Fruit fly (Drosophila melanogaster): ENCODE measurements around the gene CG44271.

CG44271 gene

DNA sequence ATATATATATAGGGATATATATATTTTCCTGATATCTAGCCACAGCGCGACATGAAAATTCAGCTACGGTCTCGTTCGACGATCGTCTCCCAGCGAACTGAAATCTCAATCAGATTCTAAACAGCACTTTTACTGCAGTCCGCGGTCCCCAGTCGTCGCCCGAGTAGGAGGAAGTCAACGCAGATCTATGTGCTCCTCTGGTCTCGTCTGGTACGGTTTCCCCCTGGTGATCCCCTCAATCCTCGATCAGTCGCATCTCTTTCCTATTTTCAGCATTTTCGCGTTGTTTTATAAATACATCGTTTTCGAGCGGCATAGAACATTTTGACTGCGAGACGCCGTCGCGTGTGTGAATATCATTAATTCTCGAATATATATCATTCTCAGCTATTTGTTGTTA lies 24.9 kb upstream of the CG44271 start, which contains the start of gene LUBEL:
LUBEL (minus strand) TSS at position 101 of the 400 bp plus-strand sequence.
- TF ChIP-seq CG17806 (tag; optimal IDR thresholded peaks at IDR 0.05) (no peak), CG13204 (GFP tag; optimal IDR thresholded peaks at IDR 0.05) (no peak), CG32121 (GFP tag; IDR thresholded peaks at IDR 0.05) (0 out of 2 replicates have a peak, but pooled peaks have one; percentile 32)

- TF ChIP-seq rn (GFP tag; IDR thresholded peaks at IDR 0.05): no peak
- no peak for TF ChIP-seq CG32121 (GFP tag; IDR thresholded peaks at IDR 0.05)
- TF ChIP-seq CG12605 (GFP tag; IDR thresholded peaks at IDR 0.05): no peak
- no peak for TF ChIP-seq CG13204 (GFP tag; optimal IDR thresholded peaks at IDR 0.05)
- TF ChIP-seq CG9948 (tag; optimal IDR thresholded peaks at IDR 0.05): no peak
- no peak for TF ChIP-seq fd96Ca (GFP tag; IDR thresholded peaks at IDR 0.05)
- TF ChIP-seq CG17806 (tag; optimal IDR thresholded peaks at IDR 0.05): no peak
- TF ChIP-seq CG14655 (GFP tag; optimal IDR thresholded peaks at IDR 0.05): no peak
- no peak for TF ChIP-seq CG10348 (GFP tag; IDR thresholded peaks at IDR 0.05)
- no peak for TF ChIP-seq Pif1B (GFP tag; optimal IDR thresholded peaks at IDR 0.05)
- no peak for TF ChIP-seq CG4496 (GFP tag; IDR thresholded peaks at IDR 0.05)
- no peak for TF ChIP-seq gl (tag; optimal IDR thresholded peaks at IDR 0.05)
- TF ChIP-seq CG8159 (tag; optimal IDR thresholded peaks at IDR 0.05): no peak
- no peak for TF ChIP-seq Pif1A (GFP tag; optimal IDR thresholded peaks at IDR 0.05)
Measured at dm6 chr2L:6759528-6759927, 11.8 kb upstream of the CG44271 start, which contains the start of gene CG11322. CG11322 (minus strand) TSS chr2L:6759628.

DNA sequence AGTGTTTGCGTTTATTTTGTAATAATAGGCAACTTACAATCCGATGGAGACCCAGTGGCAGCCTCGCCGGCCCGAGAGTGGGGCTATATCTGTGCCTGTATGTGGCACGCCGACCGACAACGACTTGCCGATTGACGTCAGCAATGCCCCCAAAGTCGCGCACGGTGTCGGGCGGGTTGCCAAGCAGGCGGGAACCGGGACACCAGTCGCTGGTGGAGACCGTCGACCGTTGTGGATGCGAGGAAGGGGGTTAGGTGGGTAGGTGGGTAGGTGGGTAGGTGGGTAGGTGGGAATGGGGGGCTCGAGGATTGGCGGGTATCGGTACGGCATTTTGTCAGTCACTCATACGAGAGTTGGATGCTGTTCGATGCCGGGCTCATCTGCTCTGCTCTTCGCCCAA lies 3.3 kb upstream of the CG44271 start:
- 0 out of 2 replicates have a peak, but pooled peaks have one; percentile 8 for TF ChIP-seq rn (GFP tag; IDR thresholded peaks at IDR 0.05)
- no peak for TF ChIP-seq CG14655 (GFP tag; optimal IDR thresholded peaks at IDR 0.05)
- peak; percentile 63; the same call in 1 of the 2 replicates for TF ChIP-seq CG32121 (GFP tag; IDR thresholded peaks at IDR 0.05)
- 0 out of 3 replicates have a peak, but pooled peaks have one; percentile 28 for TF ChIP-seq CG4496 (GFP tag; IDR thresholded peaks at IDR 0.05)
- no peak for TF ChIP-seq D1 (tag; optimal IDR thresholded peaks at IDR 0.05)
- TF ChIP-seq CG8159 (tag; optimal IDR thresholded peaks at IDR 0.05): no peak

dm6 chr2L:6745522-6745921 lies 2.2 kb downstream of the CG44271 start, which contains the start of gene CG31910:
CG31910 (minus strand) TSS chr2L:6745622.
- TF ChIP-seq CG8159 (tag; optimal IDR thresholded peaks at IDR 0.05) (no peak), fd96Ca (GFP tag; IDR thresholded peaks at IDR 0.05) (no peak), Ets98B (GFP tag; IDR thresholded peaks at IDR 0.05) (no peak), D1 (tag; optimal IDR thresholded peaks at IDR 0.05) (no peak), gl (tag; optimal IDR thresholded peaks at IDR 0.05) (no peak), CG14655 (GFP tag; optimal IDR thresholded peaks at IDR 0.05) (no peak), CG34367 (tag; optimal IDR thresholded peaks at IDR 0.05) (no peak)

DNA sequence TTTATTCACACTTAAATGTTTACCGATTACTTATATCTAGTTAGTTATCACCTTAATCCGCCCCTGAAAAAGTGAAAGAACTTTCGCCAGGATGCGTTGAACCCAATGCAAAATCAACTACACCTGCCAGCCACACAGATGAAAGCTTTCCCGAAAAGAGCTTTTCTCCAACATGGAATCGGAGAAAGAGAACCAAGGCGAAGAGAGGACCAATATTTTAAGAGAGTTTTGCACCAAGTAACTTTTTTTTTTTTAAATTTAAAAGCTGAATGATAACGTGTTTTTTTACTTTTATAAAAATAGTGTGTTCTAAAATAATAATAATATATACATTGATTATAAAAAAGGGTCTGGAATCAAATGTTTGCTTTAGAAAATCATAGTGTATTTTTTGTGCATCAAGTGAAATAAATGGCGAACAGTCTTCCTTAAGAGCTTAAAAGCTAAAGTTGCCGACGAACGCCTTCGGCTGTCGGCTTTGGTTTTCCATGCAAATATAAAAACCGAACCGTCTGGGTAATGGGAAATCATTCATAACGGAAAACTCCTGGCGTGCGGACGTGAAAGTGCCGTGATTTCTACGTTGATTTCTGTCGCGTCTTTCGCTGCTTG lies 5.6 kb downstream of the CG44271 start, which contains the start of gene meng:
meng (plus strand) TSS at position 523 of the 612 bp plus-strand sequence.
- TF ChIP-seq CG32121 (GFP tag; IDR thresholded peaks at IDR 0.05) (peak; percentile 18; the same call in 1 of the 2 replicates), CG34367 (tag; optimal IDR thresholded peaks at IDR 0.05) (no peak), rn (GFP tag; IDR thresholded peaks at IDR 0.05) (no peak), Ets98B (GFP tag; IDR thresholded peaks at IDR 0.05) (no peak), Pif1B (GFP tag; optimal IDR thresholded peaks at IDR 0.05) (no peak), CG10348 (GFP tag; IDR thresholded peaks at IDR 0.05) (no peak), CG9948 (tag; optimal IDR thresholded peaks at IDR 0.05) (no peak), CG15710 (tag; optimal IDR thresholded peaks at IDR 0.05) (no peak)

DNA sequence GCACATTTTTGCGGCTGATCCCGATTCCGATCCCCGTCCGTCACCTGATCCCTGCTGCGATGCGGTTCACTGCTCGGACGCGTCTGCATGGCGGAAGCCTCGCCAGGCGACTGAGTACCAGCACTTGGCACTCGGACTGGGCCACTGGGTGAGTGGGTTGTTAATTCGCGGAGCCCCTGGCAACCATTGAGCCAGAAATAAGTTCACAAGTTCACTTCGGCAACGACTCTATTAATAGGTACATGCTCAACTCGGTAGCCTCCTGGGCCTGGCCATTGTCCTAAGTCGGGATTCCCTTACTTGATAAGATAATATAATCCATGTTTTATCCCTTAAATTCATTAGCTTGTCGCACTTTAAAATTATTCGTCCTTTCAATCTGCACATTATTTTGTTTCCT lies 7.6 kb downstream of the CG44271 start, which contains the start of gene TTLL3A:
TTLL3A (minus strand) TSS at position 101 of the 400 bp plus-strand sequence.
- TF ChIP-seq Pif1B (GFP tag; optimal IDR thresholded peaks at IDR 0.05) (no peak), CG8301 (tag; optimal IDR thresholded peaks at IDR 0.05) (no peak), CG10348 (GFP tag; IDR thresholded peaks at IDR 0.05) (no peak), CG9948 (tag; optimal IDR thresholded peaks at IDR 0.05) (no peak), fd96Ca (GFP tag; IDR thresholded peaks at IDR 0.05) (no peak), CG4496 (GFP tag; IDR thresholded peaks at IDR 0.05) (no peak), Pif1A (GFP tag; optimal IDR thresholded peaks at IDR 0.05) (no peak), Ets98B (GFP tag; IDR thresholded peaks at IDR 0.05) (no peak), CG14655 (GFP tag; optimal IDR thresholded peaks at IDR 0.05) (no peak), CG13204 (GFP tag; optimal IDR thresholded peaks at IDR 0.05) (no peak), CG32121 (GFP tag; IDR thresholded peaks at IDR 0.05) (no peak), CG17806 (tag; optimal IDR thresholded peaks at IDR 0.05) (no peak), CG15710 (tag; optimal IDR thresholded peaks at IDR 0.05) (no peak), rn (GFP tag; IDR thresholded peaks at IDR 0.05) (no peak), CG12605 (GFP tag; IDR thresholded peaks at IDR 0.05) (no peak), CG34367 (tag; optimal IDR thresholded peaks at IDR 0.05) (no peak)

DNA sequence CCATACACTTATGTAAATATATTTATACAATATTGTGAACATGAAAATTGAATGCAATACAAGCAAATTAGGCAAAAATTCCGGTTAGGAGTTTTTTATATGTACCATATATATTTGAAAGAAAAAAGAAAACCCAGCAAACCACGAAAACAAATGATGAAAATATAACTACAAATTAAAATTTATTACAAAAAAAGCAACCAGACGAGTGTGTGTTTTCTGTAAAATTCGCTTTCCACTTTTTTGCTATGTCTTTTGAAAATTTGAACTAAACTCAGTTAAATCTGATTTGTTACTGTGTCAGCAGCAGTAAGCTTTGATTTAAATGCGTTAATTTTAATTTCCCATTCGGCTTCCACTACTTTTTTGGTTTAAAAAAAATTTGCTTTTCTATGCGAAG lies 15.1 kb downstream of the CG44271 start, which contains the start of gene TTLL3B:
TTLL3B (plus strand) TSS at position 301 of the 400 bp plus-strand sequence.
- TF ChIP-seq CG32121 (GFP tag; IDR thresholded peaks at IDR 0.05) (no peak), CG34367 (tag; optimal IDR thresholded peaks at IDR 0.05) (no peak), CG17806 (tag; optimal IDR thresholded peaks at IDR 0.05) (no peak), Pif1B (GFP tag; optimal IDR thresholded peaks at IDR 0.05) (no peak), CG4496 (GFP tag; IDR thresholded peaks at IDR 0.05) (no peak), D1 (tag; optimal IDR thresholded peaks at IDR 0.05) (no peak), CG15710 (tag; optimal IDR thresholded peaks at IDR 0.05) (no peak), fd96Ca (GFP tag; IDR thresholded peaks at IDR 0.05) (no peak), CG8301 (tag; optimal IDR thresholded peaks at IDR 0.05) (no peak), Ets98B (GFP tag; IDR thresholded peaks at IDR 0.05) (no peak), Snoo (tag; optimal IDR thresholded peaks at IDR 0.05) (no peak), CG13204 (GFP tag; optimal IDR thresholded peaks at IDR 0.05) (no peak), CG9948 (tag; optimal IDR thresholded peaks at IDR 0.05) (no peak), CG8159 (tag; optimal IDR thresholded peaks at IDR 0.05) (no peak), gl (tag; optimal IDR thresholded peaks at IDR 0.05) (no peak)

All from whole organism, pupa.